Fruit fly (Drosophila melanogaster): Measurements from ENCODE around the gene pbl.

DNA sequence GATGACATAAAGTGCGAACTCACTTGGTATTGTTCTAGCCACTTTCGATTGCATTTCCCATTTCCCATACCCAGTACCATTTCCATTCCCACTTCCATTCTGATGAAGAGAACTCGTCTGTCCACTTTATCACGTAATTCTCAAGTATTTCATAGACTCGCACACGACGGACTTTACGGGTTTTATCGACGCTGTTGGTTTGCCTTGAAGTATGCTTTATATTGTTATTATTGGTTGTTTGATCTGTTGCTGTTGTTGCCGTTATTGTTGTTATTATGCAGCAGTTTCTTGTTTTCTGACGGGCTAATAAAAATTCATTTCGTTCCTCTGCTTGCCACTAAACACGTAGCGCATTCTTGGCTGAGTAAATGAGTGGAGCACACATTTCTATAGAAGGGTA, 40.8 kb upstream of the pbl start:
- no peak for TF ChIP-seq Mnt (GFP tag; optimal IDR thresholded peaks at IDR 0.05)
- no peak for TF ChIP-seq tj (GFP tag; optimal IDR thresholded peaks at IDR 0.05)
- TF ChIP-seq pad (GFP tag; optimal IDR thresholded peaks at IDR 0.05), result no peak
- TF ChIP-seq CG7101 (tag; optimal IDR thresholded peaks at IDR 0.05), result no peak
- TF ChIP-seq CG1620 (GFP tag; optimal IDR thresholded peaks at IDR 0.05), result no peak
- TF ChIP-seq kay (GFP tag; ENCODE audit: borderline replicate concordance), result no peak
- no peak for TF ChIP-seq CG12768 (GFP tag; optimal IDR thresholded peaks at IDR 0.05)
- no peak for TF ChIP-seq Clk (GFP tag; optimal IDR thresholded peaks at IDR 0.05)
- TF ChIP-seq cnc (optimal IDR thresholded peaks at IDR 0.05), result no peak
- no peak for TF ChIP-seq CG33017 (tag; optimal IDR thresholded peaks at IDR 0.05)
- TF ChIP-seq cic (GFP tag; optimal IDR thresholded peaks at IDR 0.05), result no peak
- TF ChIP-seq CG11617 (GFP tag; optimal IDR thresholded peaks at IDR 0.05), result no peak

Measured in whole organism, adult.